Fruit fly (Drosophila melanogaster) whole organism: Measurements from ENCODE around the gene Lrrk.

ENCODE experiments used
- psq ChIP-seq: fragments of >200 bp; optimal IDR thresholded peaks from 2 replicates; lab custom pipeline; 2017
- usp ChIP-seq: fragments of >200 bp; optimal IDR thresholded peaks from 2 replicates; lab custom pipeline; 2017; ENCODE audit warnings: missing biosample characterization, missing genetic modification characterization, mixed read lengths

DNA sequence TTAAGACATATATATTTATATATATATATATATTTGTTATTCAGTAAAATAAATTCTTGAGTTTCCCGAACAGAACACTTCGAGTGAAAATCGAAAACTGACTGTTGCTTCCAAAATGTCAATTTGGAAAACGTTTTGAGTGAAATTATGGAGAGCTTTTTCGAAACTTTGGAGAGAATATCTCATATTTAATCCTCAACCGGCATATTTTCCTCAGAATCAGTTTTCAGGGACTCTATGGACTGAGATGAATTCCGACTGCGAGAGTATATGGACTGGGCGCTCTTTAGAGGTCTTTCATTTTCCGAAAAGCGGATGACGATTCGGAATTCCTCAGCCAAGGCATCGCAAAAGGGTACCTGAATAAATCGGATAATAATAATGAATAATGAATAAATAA lies 13.3 kb downstream of the Lrrk start, which contains the start of gene GluRIIE:
- TF ChIP-seq usp: no peak
- no peak for TF ChIP-seq psq (lab: Kevin White, UChicago)
